Worm (Caenorhabditis elegans): ENCODE measurements around the gene slc-17.2.

DNA sequence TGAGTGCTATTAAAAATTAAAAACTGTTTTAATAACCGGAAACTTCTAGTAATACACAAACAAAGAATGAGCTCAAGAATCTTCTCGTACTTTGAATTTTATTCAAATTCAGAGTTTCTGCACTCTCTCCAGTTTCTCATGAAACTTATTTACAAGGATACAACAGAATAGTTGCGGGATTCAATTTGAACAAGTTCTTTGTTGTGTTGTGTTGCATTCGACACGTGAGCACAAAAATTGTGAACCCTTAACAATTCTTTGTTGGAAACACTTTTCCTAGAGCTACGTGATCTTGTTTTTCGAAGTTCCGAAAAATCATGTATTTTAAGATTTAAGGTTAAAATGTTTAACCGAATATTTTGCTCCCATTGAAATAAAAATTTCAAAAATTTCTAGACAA lies 16.1 kb downstream of the slc-17.2 start:
- no peak for TF ChIP-seq somi-1 (GFP tag; optimal IDR thresholded peaks at IDR 0.05)
- TF ChIP-seq nhr-90 (tag; optimal IDR thresholded peaks at IDR 0.05) = no peak
- no peak for TF ChIP-seq egl-44 (GFP tag; IDR thresholded peaks at IDR 0.05)
- TF ChIP-seq ztf-6 (GFP tag; IDR thresholded peaks at IDR 0.05) = no peak
- no peak for TF ChIP-seq snpc-1.1 (tag; optimal IDR thresholded peaks at IDR 0.05; ENCODE audit: insufficient read depth)
- TF ChIP-seq snpc-4 (GFP tag; optimal IDR thresholded peaks at IDR 0.05) = no peak
- no peak for TF ChIP-seq snpc-4 (tag; optimal IDR thresholded peaks at IDR 0.05)
- TF ChIP-seq let-607 (tag; optimal IDR thresholded peaks at IDR 0.05) = no peak
- TF ChIP-seq zim-3 (tag; optimal IDR thresholded peaks at IDR 0.05) = no peak
- TF ChIP-seq F57A8.1 (GFP tag; optimal IDR thresholded peaks at IDR 0.05) = no peak
- TF ChIP-seq pha-4 (tag; optimal IDR thresholded peaks at IDR 0.05) = no peak
- no peak for TF ChIP-seq nfya-1 (tag; optimal IDR thresholded peaks at IDR 0.05; ENCODE audit: borderline replicate concordance, insufficient read depth)
- no peak for TF ChIP-seq ama-1 (optimal IDR thresholded peaks at IDR 0.05)
- no peak for TF ChIP-seq ama-1 (GFP tag; optimal IDR thresholded peaks at IDR 0.05)
- TF ChIP-seq ztf-28 (GFP tag; IDR thresholded peaks at IDR 0.05) = no peak

Measured in whole organism, young adult.